Worm (Caenorhabditis elegans): ENCODE measurements around the gene clec-138.

DNA sequence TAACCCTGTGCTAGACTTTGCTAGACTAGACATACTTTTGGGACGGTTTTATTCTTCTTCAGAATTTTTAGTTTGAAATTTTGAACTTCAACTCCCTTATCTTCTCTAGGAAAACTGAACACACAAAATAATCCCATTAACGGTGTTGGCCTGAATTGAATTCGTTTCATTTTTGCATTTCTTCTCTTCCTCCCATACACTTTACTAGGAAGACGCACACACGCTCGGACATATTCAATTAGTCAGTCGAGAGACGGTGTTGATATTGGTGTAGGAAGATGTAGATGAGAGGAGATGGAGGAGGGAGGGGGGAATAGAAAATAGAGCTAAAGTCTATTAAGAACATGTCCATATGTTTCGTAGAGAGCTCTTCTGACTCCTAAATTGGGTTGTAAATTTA lies 44.9 kb downstream of the clec-138 start:
- TF ChIP-seq ama-1 (optimal IDR thresholded peaks at IDR 0.05): no peak
- TF ChIP-seq aly-1 (tag; optimal IDR thresholded peaks at IDR 0.05): no peak
- TF ChIP-seq hnd-1 (tag; optimal IDR thresholded peaks at IDR 0.05): no peak
- no peak for TF ChIP-seq ceh-13 (GFP tag; optimal IDR thresholded peaks at IDR 0.05)
- no peak for TF ChIP-seq sea-1 (GFP tag; conservative IDR thresholded peaks at IDR 0.05)
- TF ChIP-seq flt-1 (GFP tag; IDR thresholded peaks at IDR 0.05): no peak
- TF ChIP-seq hmg-4 (GFP tag; optimal IDR thresholded peaks at IDR 0.05): no peak
- TF ChIP-seq ceh-36 (tag; optimal IDR thresholded peaks at IDR 0.05): no peak
- no peak for TF ChIP-seq scrt-1 (GFP tag; IDR thresholded peaks at IDR 0.05)
- TF ChIP-seq tbx-37 (GFP tag; conservative IDR thresholded peaks at IDR 0.05): 0 out of 2 replicates have a peak, but pooled peaks have one; percentile 7
- no peak for TF ChIP-seq pes-1 (GFP tag; IDR thresholded peaks at IDR 0.05)
- TF ChIP-seq B0310.2 (tag; optimal IDR thresholded peaks at IDR 0.05): no peak
- TF ChIP-seq hmbx-1 (tag; optimal IDR thresholded peaks at IDR 0.05): no peak
- no peak for TF ChIP-seq ets-7 (tag; optimal IDR thresholded peaks at IDR 0.05)

Measured in whole organism, early embryonic.